Worm (Caenorhabditis elegans): Measurements from ENCODE around the gene pwp-1.
A peak's percentile ranks its signal among the peaks of the same experiment; 100 is the strongest.

Gene pwp-1

DNA sequence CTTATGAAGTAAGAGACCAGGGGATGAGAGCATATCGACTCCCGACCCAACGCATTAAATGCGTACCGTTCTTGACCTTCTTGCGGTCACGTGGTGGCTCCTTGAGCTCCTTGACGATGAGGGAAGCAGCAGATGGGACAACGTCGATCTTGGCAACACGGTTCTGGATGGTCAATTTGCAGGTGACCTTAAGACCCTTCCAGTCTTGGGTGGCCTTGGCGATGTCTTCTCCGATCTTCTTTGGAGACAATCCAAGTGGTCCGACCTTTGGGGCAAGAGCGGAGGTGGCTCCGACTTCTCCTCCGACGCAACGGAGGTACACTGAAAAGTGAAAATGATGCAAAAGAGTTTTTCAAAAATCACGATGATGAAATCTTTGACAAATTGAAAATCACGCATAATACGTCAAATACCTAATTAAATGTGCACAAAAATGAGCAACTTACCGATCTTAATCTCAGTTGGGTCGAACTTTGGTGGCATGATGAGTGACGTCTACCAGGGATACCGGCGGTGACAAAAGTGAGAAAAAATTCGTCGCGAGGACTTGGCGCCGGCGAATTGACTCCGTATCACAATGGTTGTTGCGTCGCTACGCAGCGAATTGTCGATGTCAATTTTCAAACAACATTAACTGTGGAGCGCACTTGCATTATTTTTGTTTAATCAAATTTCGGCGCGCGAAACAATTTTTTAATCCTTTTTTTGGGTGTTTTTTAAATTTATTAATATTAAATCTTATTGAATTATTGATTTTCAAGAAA is 3.9 kb upstream of the pwp-1 start, which contains the start of gene rpl-12 (continued):
- TF ChIP-seq T07F8.4 (tag; optimal IDR thresholded peaks at IDR 0.05) (peak; percentile 44), pha-4 (tag; optimal IDR thresholded peaks at IDR 0.05) (peak; percentile 94), nhr-179 (tag; optimal IDR thresholded peaks at IDR 0.05) (no peak), die-1 (tag; optimal IDR thresholded peaks at IDR 0.05) (peak; percentile 56), zim-3 (tag; optimal IDR thresholded peaks at IDR 0.05) (peak; percentile 55), unc-130 (GFP tag; optimal IDR thresholded peaks at IDR 0.05) (peak; percentile 94), Y53F4B.3 (GFP tag; IDR thresholded peaks at IDR 0.05) (0 out of 2 replicates have a peak, but pooled peaks have one; percentile 23), D2030.7 (GFP tag; IDR thresholded peaks at IDR 0.05) (peak; percentile 94), dpl-1 (GFP tag; optimal IDR thresholded peaks at IDR 0.05) (peak; percentile 90), ceh-100 (GFP tag; IDR thresholded peaks at IDR 0.05) (peak; percentile 87), snpc-4 (GFP tag; optimal IDR thresholded peaks at IDR 0.05) (peak; percentile 75), snpc-4 (tag; optimal IDR thresholded peaks at IDR 0.05) (peak; percentile 81 to 90 (median 88)), B0336.3 (GFP tag; IDR thresholded peaks at IDR 0.05) (peak; percentile 95), akir-1 (GFP tag; optimal IDR thresholded peaks at IDR 0.05) (peak; percentile 48), F52B5.7 (tag; optimal IDR thresholded peaks at IDR 0.05) (peak; percentile 66), Y79H2A.3 (GFP tag; conservative IDR thresholded peaks at IDR 0.05) (0 out of 2 replicates have a peak, but pooled peaks have one; percentile 57), tbx-9 (tag; optimal IDR thresholded peaks at IDR 0.05; ENCODE audit: borderline replicate concordance) (no peak), ama-1 (optimal IDR thresholded peaks at IDR 0.05) (no peak), ama-1 (GFP tag; optimal IDR thresholded peaks at IDR 0.05) (no peak), mes-4 (tag; optimal IDR thresholded peaks at IDR 0.05) (no peak), efl-1 (GFP tag; optimal IDR thresholded peaks at IDR 0.05) (peak; percentile 92), nfya-1 (tag; optimal IDR thresholded peaks at IDR 0.05; ENCODE audit: borderline replicate concordance, insufficient read depth) (no peak), lsl-1 (GFP tag; optimal IDR thresholded peaks at IDR 0.05) (peak; percentile 86), B0035.1 (tag; optimal IDR thresholded peaks at IDR 0.05) (peak; percentile 84), lir-1 (GFP tag; conservative IDR thresholded peaks at IDR 0.05) (peak; percentile 97), ztf-28 (GFP tag; IDR thresholded peaks at IDR 0.05) (peak; percentile 80; the same call in 1 of the 2 replicates), ceh-40 (GFP tag; IDR thresholded peaks at IDR 0.05) (no peak), cebp-1 (GFP tag; IDR thresholded peaks at IDR 0.05) (peak; percentile 87), cebp-1 (tag; optimal IDR thresholded peaks at IDR 0.05) (peak; percentile 96), bed-2 (GFP tag; IDR thresholded peaks at IDR 0.05) (no peak), bed-1 (GFP tag; IDR thresholded peaks at IDR 0.05) (no peak), nhr-80 (tag; optimal IDR thresholded peaks at IDR 0.05) (peak; percentile 91), aptf-2 (GFP tag; conservative IDR thresholded peaks at IDR 0.05) (peak; percentile 68), lag-1 (GFP tag; IDR thresholded peaks at IDR 0.05) (no peak), rpc-1 (optimal IDR thresholded peaks at IDR 0.05) (no peak), rpc-1 (tag; optimal IDR thresholded peaks at IDR 0.05) (no peak), nhr-27 (tag; optimal IDR thresholded peaks at IDR 0.05) (peak; percentile 7), Y56A3A.18 (GFP tag; IDR thresholded peaks at IDR 0.05) (peak; percentile 95), Y53G8AR.9 (GFP tag; conservative IDR thresholded peaks at IDR 0.05) (peak; percentile 99), egrh-3 (GFP tag; IDR thresholded peaks at IDR 0.05) (peak; percentile 54; the same call in 1 of the 2 replicates), lin-40 (tag; optimal IDR thresholded peaks at IDR 0.05) (peak; percentile 98), snpc-1.1 (tag; optimal IDR thresholded peaks at IDR 0.05; ENCODE audit: insufficient read depth) (peak; percentile 63), ztf-25 (GFP tag; IDR thresholded peaks at IDR 0.05) (no peak), nfyb-1 (GFP tag; IDR thresholded peaks at IDR 0.05) (peak; percentile 98), rec-8 (tag; optimal IDR thresholded peaks at IDR 0.05) (peak; percentile 27 to 51), xnd-1 (tag; optimal IDR thresholded peaks at IDR 0.05) (peak; percentile 75), hmg-20 (GFP tag; IDR thresholded peaks at IDR 0.05) (peak; percentile 87)

All from whole organism, young adult.